Fruit fly (Drosophila melanogaster): Measurements from ENCODE around the gene D19A.

Gene D19A

DNA sequence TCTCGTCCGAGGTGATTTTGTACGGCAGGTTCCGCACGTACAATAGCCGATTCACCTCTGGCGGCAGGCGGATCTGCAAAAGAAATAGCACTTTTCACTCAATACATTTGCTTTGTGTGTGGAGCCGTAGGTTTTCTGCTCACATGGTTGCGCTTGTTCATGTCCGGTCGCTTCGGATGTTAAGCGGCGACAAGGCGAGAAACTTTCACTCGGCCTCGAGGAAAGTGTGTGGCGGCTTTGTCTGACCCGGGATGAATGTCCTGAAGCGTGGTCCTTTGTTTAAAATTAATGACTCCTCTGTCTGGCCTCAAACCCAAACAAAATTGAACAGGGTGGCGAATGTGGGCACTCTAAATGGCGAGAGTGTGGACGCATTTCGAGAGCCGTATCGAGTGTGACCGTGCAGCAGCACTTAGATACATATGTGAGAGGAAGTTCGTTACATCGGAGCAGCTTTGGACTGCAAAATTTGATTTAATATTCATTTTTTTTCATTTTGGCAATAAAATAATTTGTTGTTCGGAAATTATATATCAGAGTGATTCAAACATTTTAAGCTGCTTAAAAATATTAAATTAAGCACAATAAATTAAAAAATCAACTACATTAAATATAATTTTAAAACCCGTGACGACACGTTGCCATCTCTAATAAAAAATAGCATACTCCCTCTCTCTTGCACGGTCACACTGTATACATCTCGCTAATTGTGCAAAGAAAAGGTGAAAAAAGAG is 4.1 kb upstream of the D19A start, which contains the start of the genes Sf3b6 and Tnpo (continued):
- peak; percentile 55 for TF ChIP-seq Deaf1 (tag; optimal IDR thresholded peaks at IDR 0.05)
- TF ChIP-seq NFAT (GFP tag; IDR thresholded peaks at IDR 0.05) = peak; percentile 79
- peak; percentile 69 for TF ChIP-seq ara (GFP tag; IDR thresholded peaks at IDR 0.05)
- TF ChIP-seq Dfd (GFP tag; optimal IDR thresholded peaks at IDR 0.05) = no peak
- TF ChIP-seq nmo (GFP tag; optimal IDR thresholded peaks at IDR 0.05) = peak; percentile 93
- peak; percentile 78 for TF ChIP-seq Lhr (GFP tag; optimal IDR thresholded peaks at IDR 0.05)
- TF ChIP-seq CG4328 (GFP tag; optimal IDR thresholded peaks at IDR 0.05) = peak; percentile 82
- TF ChIP-seq gsb-n (tag; optimal IDR thresholded peaks at IDR 0.05) = no peak
- TF ChIP-seq CG17612 (GFP tag; IDR thresholded peaks at IDR 0.05) = no peak
- TF ChIP-seq Max (GFP tag; optimal IDR thresholded peaks at IDR 0.05) = peak; percentile 82
- no peak for TF ChIP-seq CG4360 (GFP tag; IDR thresholded peaks at IDR 0.05)
- peak; percentile 81 for TF ChIP-seq CG31224 (GFP tag; IDR thresholded peaks at IDR 0.05)
- peak; percentile 43; the same call in 1 of the 2 replicates for TF ChIP-seq toy (GFP tag; IDR thresholded peaks at IDR 0.05)
- TF ChIP-seq CG2712 (tag; optimal IDR thresholded peaks at IDR 0.05) = peak; percentile 88
- peak; percentile 58 for TF ChIP-seq CG1647 (GFP tag; optimal IDR thresholded peaks at IDR 0.05)
- TF ChIP-seq cwo (GFP tag; optimal IDR thresholded peaks at IDR 0.05) = peak; percentile 68
- peak; percentile 24; the same call in 1 of the 2 replicates for TF ChIP-seq Poxn (GFP tag; IDR thresholded peaks at IDR 0.05)
- peak; percentile 77 for TF ChIP-seq zfh1 (GFP tag; IDR thresholded peaks at IDR 0.05)
- peak; percentile 58 for TF ChIP-seq NC2β (GFP tag; optimal IDR thresholded peaks at IDR 0.05)
- no peak for TF ChIP-seq dati (GFP tag; IDR thresholded peaks at IDR 0.05)
- TF ChIP-seq CG6175 (GFP tag; IDR thresholded peaks at IDR 0.05) = peak; percentile 39; the same call in 1 of the 3 replicates
- peak; percentile 47; the same call in 2 of the 3 replicates for TF ChIP-seq CG14860 (GFP tag; IDR thresholded peaks at IDR 0.05; ENCODE audit: partially characterized antibody)
- TF ChIP-seq CG4820 (GFP tag; optimal IDR thresholded peaks at IDR 0.05) = peak; percentile 80
- 0 out of 2 replicates have a peak, but pooled peaks have one; percentile 58 for TF ChIP-seq ap (GFP tag; IDR thresholded peaks at IDR 0.05)
- peak; percentile 15 for TF ChIP-seq da (GFP tag; optimal IDR thresholded peaks at IDR 0.05)
- peak; percentile 70 for TF ChIP-seq fu2 (GFP tag; optimal IDR thresholded peaks at IDR 0.05)
- peak; percentile 84 for TF ChIP-seq CG15514 (GFP tag; optimal IDR thresholded peaks at IDR 0.05)
- TF ChIP-seq CG10959 (GFP tag; IDR thresholded peaks at IDR 0.05) = peak; percentile 61; the same call in 1 of the 2 replicates
- peak; percentile 63 for TF ChIP-seq CG11085 (GFP tag; IDR thresholded peaks at IDR 0.05)
- TF ChIP-seq CG8765 (GFP tag; IDR thresholded peaks at IDR 0.05) = peak; percentile 76
- TF ChIP-seq ken (GFP tag; IDR thresholded peaks at IDR 0.05) = peak; percentile 85
- no peak for TF ChIP-seq Hey (tag; optimal IDR thresholded peaks at IDR 0.05)
- TF ChIP-seq knrl (GFP tag; IDR thresholded peaks at IDR 0.05; ENCODE audit: partially characterized antibody) = peak; percentile 76
- TF ChIP-seq vfl (GFP tag; optimal IDR thresholded peaks at IDR 0.05) = peak; percentile 65
- peak; percentile 85 for TF ChIP-seq jigr1 (GFP tag; IDR thresholded peaks at IDR 0.05)
- TF ChIP-seq eyg (GFP tag; optimal IDR thresholded peaks at IDR 0.05) = peak; percentile 23
- peak; percentile 63 for TF ChIP-seq B-H2 (GFP tag; optimal IDR thresholded peaks at IDR 0.05)
- peak; percentile 78 for TF ChIP-seq CG14667 (GFP tag; IDR thresholded peaks at IDR 0.05)
- TF ChIP-seq vvl (GFP tag; IDR thresholded peaks at IDR 0.05) = peak; percentile 88
- no peak for TF ChIP-seq CG17568 (GFP tag; optimal IDR thresholded peaks at IDR 0.05)
- TF ChIP-seq CTCF (GFP tag; optimal IDR thresholded peaks at IDR 0.05) = no peak
- TF ChIP-seq org-1 (GFP tag; optimal IDR thresholded peaks at IDR 0.05) = peak; percentile 56
- peak; percentile 83 for TF ChIP-seq sob (GFP tag; IDR thresholded peaks at IDR 0.05)
- TF ChIP-seq CG6765 (GFP tag; optimal IDR thresholded peaks at IDR 0.05) = peak; percentile 35
- peak; percentile 64 for TF ChIP-seq CG10462 (GFP tag; optimal IDR thresholded peaks at IDR 0.05)
- TF ChIP-seq Rfx (GFP tag; IDR thresholded peaks at IDR 0.05) = peak; percentile 88
- TF ChIP-seq NC2α (GFP tag; optimal IDR thresholded peaks at IDR 0.05) = peak; percentile 35
- peak; percentile 85 for TF ChIP-seq lmd (GFP tag; IDR thresholded peaks at IDR 0.05)
- peak; percentile 39 for TF ChIP-seq CG15073 (GFP tag; optimal IDR thresholded peaks at IDR 0.05)
- TF ChIP-seq Hand (GFP tag; optimal IDR thresholded peaks at IDR 0.05) = peak; percentile 2
- no peak for TF ChIP-seq CG7839 (tag; optimal IDR thresholded peaks at IDR 0.05)
